Worm (Caenorhabditis elegans) whole organism, young adult: ENCODE measurements around the gene C28H8.5.

Source experiments
- gei-17 ChIP-seq: fragments of 200-800 bp; sonication (Bioruptor generic); optimal IDR thresholded peaks from 2 replicates; lab custom pipeline; 2018; ENCODE audit warnings: mild to moderate bottlenecking, missing genetic modification characterization, missing compliant biosample characterization
- lsy-27 ChIP-seq: sonication (generic microtip); optimal IDR thresholded peaks from 2 replicates; lab custom pipeline; 2017; ENCODE audit warnings: missing genetic modification characterization, mild to moderate bottlenecking, missing compliant biosample characterization, antibody characterized with exemption, missing genotype, borderline replicate concordance; ENCODE audit not compliant: insufficient read depth
- madf-10 ChIP-seq: sonication (generic microtip); optimal IDR thresholded peaks from 2 replicates; lab custom pipeline; 2016; ENCODE audit warnings: mild to moderate bottlenecking, missing genetic modification characterization, missing compliant biosample characterization
- mcd-1 ChIP-seq: fragments of 200-800 bp; sonication (Bioruptor generic); IDR thresholded peaks from 2 replicates; pipeline ENCODE4 v1.3.6; 2022; ENCODE audit warnings: missing genetic modification reagents, missing genetic modification characterization, missing compliant biosample characterization
- mes-4 ChIP-seq: sonication (generic microtip); optimal IDR thresholded peaks from 2 replicates; lab custom pipeline; 2016; ENCODE audit warnings: missing genotype, missing genetic modification characterization, missing compliant biosample characterization
- rpc-1 ChIP-seq, 2 experiments: fragments of 150-350 bp in 1 of 2; sonication (generic microtip) in 1 of 2; optimal IDR thresholded peaks; 2 replicates each; lab custom pipeline; 2014 to 2018; ENCODE audit warnings: missing biosample characterization in 1 of 2, missing genetic modification characterization in 1 of 2, missing genetic modification reagents in 1 of 2, missing genotype in 1 of 2
- unc-62 ChIP-seq: fragments of 150-350 bp; optimal IDR thresholded peaks from 2 replicates; lab custom pipeline; 2014; ENCODE audit warnings: missing biosample characterization, missing genetic modification reagents, missing genetic modification characterization
- ztf-6 ChIP-seq: fragments of 200-800 bp; sonication (Bioruptor generic); IDR thresholded peaks from 2 replicates; pipeline ENCODE4 v1.3.6; 2022; ENCODE audit warnings: missing genetic modification reagents, missing genetic modification characterization, missing compliant biosample characterization

- no peak for TF ChIP-seq mes-4
- TF ChIP-seq madf-10 (tag; lab: Kevin White, UChicago) = no peak
- TF ChIP-seq unc-62 (GFP tag; lab: Kevin White, UChicago) = no peak
- no peak for TF ChIP-seq lsy-27 (tag; lab: Kevin White, UChicago)
- TF ChIP-seq mcd-1 (GFP tag; lab: Robert Waterston, UW) = no peak
- TF ChIP-seq ztf-6 (GFP tag; lab: Robert Waterston, UW) = no peak
- TF ChIP-seq gei-17 (GFP tag; lab: Kevin White, UChicago) = no peak
- no peak for TF ChIP-seq rpc-1 (optimal IDR thresholded peaks at IDR 0.05; lab: Kevin White, UChicago)
- no peak for TF ChIP-seq rpc-1 (tag; optimal IDR thresholded peaks at IDR 0.05; lab: Kevin White, UChicago)
Observed at ce11 chrIII:5839598-5839997, 44.5 kb upstream of the C28H8.5 start.
